Worm (Caenorhabditis elegans) whole organism, L2 larva: Measurements from ENCODE around the gene F52E1.14.

Experiments used
- C34F6.9 ChIP-seq: fragments of 150-350 bp; optimal IDR thresholded peaks from 2 replicates; lab custom pipeline; 2014; ENCODE audit warnings: missing biosample characterization, missing genetic modification characterization
- F13H6.1 ChIP-seq: sonication (generic microtip); optimal IDR thresholded peaks from 2 replicates; lab custom pipeline; 2016; ENCODE audit warnings: missing genetic modification characterization, missing compliant biosample characterization
- Y55F3AM.14 ChIP-seq: fragments of 200-800 bp; sonication (Bioruptor generic); optimal IDR thresholded peaks from 2 replicates; lab custom pipeline; 2018; ENCODE audit warnings: mild to moderate bottlenecking, missing genetic modification characterization, missing compliant biosample characterization
- ZK546.5 ChIP-seq: sonication (generic microtip); optimal IDR thresholded peaks from 2 replicates; lab custom pipeline; 2017; ENCODE audit warnings: missing biosample characterization, missing genetic modification characterization
- aly-2 ChIP-seq: fragments of 150-350 bp; optimal IDR thresholded peaks from 2 replicates; lab custom pipeline; 2014; ENCODE audit warnings: missing biosample characterization, missing genetic modification characterization
- ama-1 ChIP-seq: fragments of 150-350 bp; optimal IDR thresholded peaks from 2 replicates; lab custom pipeline; 2018; ENCODE audit warnings: inconsistent platforms
- blmp-1 ChIP-seq: sonication (generic microtip); optimal IDR thresholded peaks from 2 replicates; lab custom pipeline; 2017; ENCODE audit warnings: missing genetic modification characterization, mild to moderate bottlenecking, missing compliant biosample characterization, antibody characterized with exemption, moderate library complexity; ENCODE audit not compliant: insufficient read depth
- ceh-82 ChIP-seq: fragments of 150-350 bp; optimal IDR thresholded peaks from 2 replicates; lab custom pipeline; 2014; ENCODE audit warnings: missing biosample characterization, missing genetic modification characterization
- egl-27 ChIP-seq: sonication (generic microtip); optimal IDR thresholded peaks from 3 replicates; lab custom pipeline; 2017; ENCODE audit warnings: missing biosample characterization, missing genetic modification reagents, missing genetic modification characterization
- elt-1 ChIP-seq: fragments of 150-350 bp; optimal IDR thresholded peaks from 2 replicates; lab custom pipeline; 2014; ENCODE audit warnings: missing biosample characterization, missing genetic modification characterization
- elt-3 ChIP-seq: sonication (generic microtip); optimal IDR thresholded peaks from 2 replicates; lab custom pipeline; 2017; ENCODE audit warnings: missing biosample characterization, missing genetic modification characterization
- fos-1 ChIP-seq: fragments of 150-350 bp; optimal IDR thresholded peaks from 2 replicates; lab custom pipeline; 2014; ENCODE audit warnings: missing biosample characterization, missing genetic modification characterization
- lin-13 ChIP-seq: fragments of 150-350 bp; optimal IDR thresholded peaks from 2 replicates; lab custom pipeline; 2014; ENCODE audit warnings: missing biosample characterization, missing genetic modification reagents, missing genetic modification characterization
- lin-39 ChIP-seq: fragments of 150-350 bp; optimal IDR thresholded peaks from 2 replicates; lab custom pipeline; 2014; ENCODE audit warnings: missing biosample characterization, missing genetic modification reagents, missing genetic modification characterization
- mab-5 ChIP-seq: fragments of 150-350 bp; optimal IDR thresholded peaks from 2 replicates; lab custom pipeline; 2014; ENCODE audit warnings: missing biosample characterization, missing genetic modification characterization
- mbf-1 ChIP-seq: sonication (generic microtip); optimal IDR thresholded peaks from 2 replicates; lab custom pipeline; 2017; ENCODE audit warnings: missing biosample characterization, missing genetic modification characterization
- nhr-10 ChIP-seq: sonication (generic microtip); optimal IDR thresholded peaks from 2 replicates; lab custom pipeline; 2017; ENCODE audit warnings: missing biosample characterization, missing genetic modification characterization
- nhr-11 ChIP-seq: fragments of 150-350 bp; optimal IDR thresholded peaks from 2 replicates; lab custom pipeline; 2014; ENCODE audit warnings: missing biosample characterization, missing genetic modification characterization
- nhr-129 ChIP-seq: fragments of 150-350 bp; optimal IDR thresholded peaks from 2 replicates; lab custom pipeline; 2014; ENCODE audit warnings: missing biosample characterization, missing genetic modification characterization
- nhr-237 ChIP-seq: fragments of 150-350 bp; optimal IDR thresholded peaks from 2 replicates; lab custom pipeline; 2014; ENCODE audit warnings: missing biosample characterization, missing genetic modification characterization
- nhr-25 ChIP-seq: fragments of 150-350 bp; sonication (generic microtip); optimal IDR thresholded peaks from 3 replicates; lab custom pipeline; 2014; ENCODE audit warnings: missing biosample characterization, missing genetic modification characterization
- nhr-6 ChIP-seq: fragments of 150-350 bp; optimal IDR thresholded peaks from 2 replicates; lab custom pipeline; 2014; ENCODE audit warnings: missing biosample characterization, missing genetic modification characterization
- nhr-77 ChIP-seq: fragments of 150-350 bp; optimal IDR thresholded peaks from 2 replicates; lab custom pipeline; 2014; ENCODE audit warnings: missing biosample characterization, missing genetic modification characterization
- peb-1 ChIP-seq: fragments of 150-350 bp; optimal IDR thresholded peaks from 2 replicates; lab custom pipeline; 2014; ENCODE audit warnings: missing biosample characterization, missing genetic modification characterization
- sem-4 ChIP-seq: fragments of 150-350 bp; optimal IDR thresholded peaks from 2 replicates; lab custom pipeline; 2014; ENCODE audit warnings: missing biosample characterization, missing genetic modification reagents, missing genetic modification characterization
- sma-9 ChIP-seq, 2 experiments: fragments of 150-350 bp in 1 of 2; sonication (generic microtip) in 1 of 2; optimal IDR thresholded peaks; 2 replicates each; lab custom pipeline; 2014 to 2016; ENCODE audit warnings: missing genetic modification characterization in 2 of 2, mild to moderate bottlenecking in 1 of 2, missing biosample characterization in 1 of 2, missing compliant biosample characterization in 1 of 2, missing genetic modification reagents in 1 of 2, moderate library complexity in 1 of 2
- unc-39 ChIP-seq: fragments of 150-350 bp; optimal IDR thresholded peaks from 2 replicates; lab custom pipeline; 2014; ENCODE audit warnings: missing biosample characterization, missing genetic modification characterization
- unc-55 ChIP-seq: fragments of 150-350 bp; sonication (generic microtip); optimal IDR thresholded peaks from 3 replicates; lab custom pipeline; 2014; ENCODE audit warnings: missing biosample characterization, missing genetic modification reagents, missing genetic modification characterization
- unc-62 ChIP-seq: fragments of 150-350 bp; optimal IDR thresholded peaks from 2 replicates; lab custom pipeline; 2014; ENCODE audit warnings: missing biosample characterization, missing genetic modification reagents, missing genetic modification characterization
- zag-1 ChIP-seq: fragments of 150-350 bp; optimal IDR thresholded peaks from 2 replicates; lab custom pipeline; 2014; ENCODE audit warnings: missing biosample characterization, missing genetic modification characterization
- ztf-1 ChIP-seq: fragments of 200-800 bp; sonication (Bioruptor generic); conservative IDR thresholded peaks from 2 replicates; pipeline ENCODE4 v1.3.6; 2022; ENCODE audit warnings: missing genetic modification characterization, missing compliant biosample characterization

The F52E1.14 gene

DNA sequence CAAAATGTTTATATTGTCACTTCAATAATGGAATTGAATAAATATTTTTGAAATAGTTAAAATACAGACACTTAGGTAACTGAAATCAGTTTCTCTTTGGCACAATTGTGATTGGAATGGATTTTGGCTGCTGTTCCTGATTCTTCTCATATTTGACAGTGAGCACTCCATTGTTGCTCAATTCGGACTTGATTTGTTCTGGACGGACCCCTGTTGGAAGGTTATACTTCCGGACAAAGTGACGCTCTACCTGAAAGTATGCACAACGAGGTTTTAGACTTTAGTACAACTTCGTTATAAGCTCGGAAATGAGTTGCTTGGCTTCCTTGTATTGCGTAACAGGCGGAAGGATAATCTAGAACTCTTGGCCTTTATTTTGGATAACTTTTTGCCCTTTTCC, 1.1 kb downstream of the F52E1.14 start:
- TF ChIP-seq unc-62 (GFP tag; lab: Kevin White, UChicago) (no peak), fos-1 (tag; lab: Kevin White, UChicago) (no peak)
- TF ChIP-seq, all 48 proteins: peak for 0

DNA sequence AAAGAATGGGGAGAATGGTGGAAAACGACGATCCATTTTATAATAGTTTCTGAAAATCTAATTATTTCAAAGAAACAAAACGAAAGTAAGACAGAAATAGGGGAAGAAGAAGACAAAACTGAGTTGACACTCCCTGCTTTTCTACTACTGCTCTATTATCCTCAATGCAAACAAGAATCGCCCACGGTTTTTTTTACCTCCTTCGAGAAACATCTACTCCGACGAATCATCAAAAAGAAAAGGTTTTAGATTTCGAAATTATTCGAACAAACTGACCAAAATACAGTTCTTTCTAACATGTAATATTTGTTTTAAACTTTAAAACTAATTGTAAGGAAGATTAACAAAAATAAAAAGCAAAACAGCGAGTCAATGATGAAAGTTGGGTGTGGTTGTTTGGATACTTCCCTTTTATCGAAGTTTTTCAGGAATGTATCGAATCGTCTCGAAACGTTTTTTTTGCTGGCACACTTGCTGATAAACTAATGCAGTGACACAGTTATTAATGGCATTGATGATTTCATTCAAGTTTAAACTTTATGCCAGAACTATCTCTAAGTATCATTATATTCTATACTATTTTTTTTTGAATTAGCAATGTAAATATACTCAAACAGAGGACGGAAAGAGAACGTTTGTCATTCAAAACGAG, 2.3 kb downstream of the F52E1.14 start, which contains the start of gene hsp-17:
Gene hsp-17, minus strand, starts transcription at position 51 of the 652 bp plus-strand sequence.
- TF ChIP-seq nhr-6, result no peak
- TF ChIP-seq nhr-129 (tag; lab: Kevin White, UChicago), result no peak
- TF ChIP-seq C34F6.9 (tag; lab: Kevin White, UChicago), result no peak
- peak; percentile 30 for TF ChIP-seq sma-9 (GFP tag; optimal IDR thresholded peaks at IDR 0.05; lab: Kevin White, UChicago)
- no peak for TF ChIP-seq sma-9 (tag; optimal IDR thresholded peaks at IDR 0.05; lab: Kevin White, UChicago)
- peak; percentile 65 for TF ChIP-seq fos-1 (tag; lab: Kevin White, UChicago)

DNA sequence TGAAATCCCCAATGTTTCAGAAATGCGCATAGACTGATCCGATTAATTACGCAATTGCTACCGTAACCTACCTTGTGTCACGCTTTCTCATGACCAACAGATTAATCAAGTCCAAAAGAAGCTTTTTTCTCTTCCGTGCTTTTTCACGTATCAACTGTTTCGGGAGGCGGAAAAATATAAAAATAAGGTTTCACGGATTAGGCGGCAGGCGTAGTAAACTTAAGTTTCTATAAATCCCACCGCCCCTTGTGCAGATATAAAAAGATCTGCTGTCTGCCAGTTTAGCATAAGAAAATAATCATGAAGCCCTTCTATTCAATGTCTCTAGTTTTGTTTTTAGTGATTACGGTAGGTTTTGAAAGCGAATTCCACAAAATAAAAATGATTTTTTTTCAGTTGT, 3.3 kb downstream of the F52E1.14 start, which contains the start of gene gcy-7:
Gene gcy-7, plus strand, starts transcription at position 301 of the 400 bp plus-strand sequence.
- no peak for TF ChIP-seq C34F6.9 (tag; lab: Kevin White, UChicago)
- no peak for TF ChIP-seq mbf-1 (tag; lab: Kevin White, UChicago)
- no peak for TF ChIP-seq zag-1 (tag; lab: Kevin White, UChicago)
- no peak for TF ChIP-seq blmp-1 (tag; lab: Kevin White, UChicago)
- TF ChIP-seq mab-5 (tag; lab: Kevin White, UChicago), result no peak
- TF ChIP-seq egl-27 (tag; lab: Kevin White, UChicago), result no peak
- no peak for TF ChIP-seq nhr-237
- TF ChIP-seq nhr-10 (tag; lab: Kevin White, UChicago), result no peak
- TF ChIP-seq lin-39 (tag; lab: Kevin White, UChicago), result no peak
- no peak for TF ChIP-seq ceh-82 (tag; lab: Kevin White, UChicago)
- TF ChIP-seq nhr-25 (tag; lab: Kevin White, UChicago), result no peak

DNA sequence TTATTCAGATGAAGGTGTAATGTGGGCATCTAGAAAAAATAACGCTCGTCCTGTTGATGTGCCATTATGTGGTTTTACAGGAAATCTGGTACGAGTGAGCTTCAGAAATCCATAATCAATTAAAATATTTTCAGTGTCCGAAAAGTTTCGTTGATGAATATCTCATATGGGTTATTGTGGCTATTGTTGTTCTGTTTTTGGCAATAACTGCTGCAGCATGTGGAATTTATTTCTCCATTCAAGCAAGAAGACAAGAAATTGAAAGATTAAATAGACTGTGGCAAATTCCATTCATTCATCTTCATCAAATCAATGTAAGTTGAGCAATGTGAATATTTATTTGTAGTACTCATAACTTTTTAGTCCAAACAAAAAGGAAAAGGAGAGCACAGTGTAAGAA, 5.6 kb downstream of the F52E1.14 start:
- TF ChIP-seq ZK546.5 (tag; lab: Kevin White, UChicago), result no peak
- no peak for TF ChIP-seq unc-39
- TF ChIP-seq sem-4 (tag; lab: Kevin White, UChicago), result no peak
- no peak for TF ChIP-seq C34F6.9 (tag; lab: Kevin White, UChicago)
- no peak for TF ChIP-seq peb-1
- TF ChIP-seq egl-27 (tag; lab: Kevin White, UChicago), result no peak
- TF ChIP-seq nhr-10 (tag; lab: Kevin White, UChicago), result no peak
- no peak for TF ChIP-seq ama-1 (lab: Kevin White, UChicago)
- TF ChIP-seq sma-9 (GFP tag; optimal IDR thresholded peaks at IDR 0.05; lab: Kevin White, UChicago), result no peak
- no peak for TF ChIP-seq sma-9 (tag; optimal IDR thresholded peaks at IDR 0.05; lab: Kevin White, UChicago)

DNA sequence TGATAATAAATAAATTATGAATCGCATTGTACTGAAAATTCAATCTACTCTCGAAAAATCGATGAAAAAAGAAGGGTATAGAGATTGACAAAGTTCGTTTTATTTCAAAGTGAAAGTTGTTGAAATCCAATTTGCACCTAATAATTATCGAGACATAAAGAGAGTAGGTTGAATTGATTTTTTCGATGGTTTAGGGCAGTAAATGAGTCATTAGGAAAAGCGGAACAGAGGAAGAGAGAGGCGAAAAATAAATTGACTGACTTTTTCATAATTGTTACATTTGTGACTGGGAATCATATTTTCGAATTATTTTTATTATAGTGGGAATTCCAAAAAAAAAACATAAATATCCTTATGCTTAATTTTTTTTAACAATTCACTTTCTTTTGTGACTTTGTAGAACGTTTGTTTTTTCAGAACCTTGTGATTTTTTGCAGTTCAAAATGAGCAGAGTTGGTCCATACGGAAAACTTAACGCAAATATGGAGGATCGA, 10.7 kb downstream of the F52E1.14 start, which contains the start of the genes pho-6 and F52E1.3:
Gene pho-6, minus strand, starts transcription at position 101 of the 494 bp plus-strand sequence.
Gene F52E1.3, plus strand, starts transcription at position 444 of the 494 bp plus-strand sequence.
- no peak for TF ChIP-seq mab-5 (tag; lab: Kevin White, UChicago)
- no peak for TF ChIP-seq F13H6.1 (tag; lab: Kevin White, UChicago)
- no peak for TF ChIP-seq ZK546.5 (tag; lab: Kevin White, UChicago)
- TF ChIP-seq aly-2, result no peak
- TF ChIP-seq nhr-237, result no peak
- TF ChIP-seq sem-4 (tag; lab: Kevin White, UChicago), result no peak
- TF ChIP-seq ama-1 (lab: Kevin White, UChicago), result no peak
- no peak for TF ChIP-seq nhr-11 (tag; lab: Kevin White, UChicago)
- TF ChIP-seq elt-1 (tag; lab: Kevin White, UChicago), result no peak
- no peak for TF ChIP-seq ztf-1 (GFP tag; lab: Robert Waterston, UW)
- TF ChIP-seq elt-3 (tag; lab: Kevin White, UChicago), result no peak
- no peak for TF ChIP-seq Y55F3AM.14
- TF ChIP-seq blmp-1 (tag; lab: Kevin White, UChicago), result no peak
- TF ChIP-seq unc-55 (GFP tag; lab: Kevin White, UChicago), result no peak
- TF ChIP-seq nhr-77 (tag; lab: Kevin White, UChicago), result no peak
- TF ChIP-seq lin-13 (GFP tag; lab: Kevin White, UChicago), result no peak
